Fruit fly (Drosophila melanogaster): ENCODE measurements around the gene Cluap1.

Gene Cluap1

DNA sequence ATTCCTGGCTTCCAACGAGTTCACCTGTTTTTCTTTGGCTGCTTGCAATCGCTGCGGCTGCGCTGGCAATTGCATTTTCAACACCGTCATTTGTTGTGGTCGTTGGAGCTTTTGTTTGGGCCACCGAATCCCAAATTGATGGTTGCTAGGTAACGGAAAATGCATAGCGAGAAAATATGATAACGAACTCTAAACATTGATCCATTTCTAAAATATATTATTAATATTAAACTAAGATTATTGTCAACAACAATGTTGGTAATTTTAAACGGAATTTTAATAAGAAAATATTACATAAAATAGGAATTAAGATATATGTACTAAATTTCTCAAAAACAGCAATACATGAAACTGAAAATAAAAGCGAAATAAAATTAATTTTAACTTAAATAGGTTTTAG, at the start of gene Cluap1:
Gene Cluap1 (minus strand): TSS at position 101 of the 400 bp plus-strand sequence.
- TF ChIP-seq sens (GFP tag): no peak
- TF ChIP-seq CG11247 (GFP tag; IDR thresholded peaks at IDR 0.05): no peak
- no peak for TF ChIP-seq Jarid2 (GFP tag; optimal IDR thresholded peaks at IDR 0.05)
- TF ChIP-seq gsb (GFP tag; IDR thresholded peaks at IDR 0.05): no peak
- TF ChIP-seq NC2α (GFP tag; optimal IDR thresholded peaks at IDR 0.05): no peak
- no peak for TF ChIP-seq ftz-f1 (GFP tag; optimal IDR thresholded peaks at IDR 0.05)
- no peak for TF ChIP-seq Optix (GFP tag; IDR thresholded peaks at IDR 0.05)
- no peak for TF ChIP-seq knrl (GFP tag; IDR thresholded peaks at IDR 0.05; ENCODE audit: partially characterized antibody)
- TF ChIP-seq Hr39 (optimal IDR thresholded peaks at IDR 0.05): no peak
- TF ChIP-seq CG7372 (GFP tag; IDR thresholded peaks at IDR 0.05): no peak
- TF ChIP-seq CG30403 (GFP tag; optimal IDR thresholded peaks at IDR 0.05): no peak
- peak; percentile 21 for TF ChIP-seq CG11504 (tag; optimal IDR thresholded peaks at IDR 0.05)
- no peak for TF ChIP-seq CoRest (tag; optimal IDR thresholded peaks at IDR 0.05)
- peak; percentile 10 for TF ChIP-seq dmrt11E (tag; optimal IDR thresholded peaks at IDR 0.05)
- peak; percentile 7 for TF ChIP-seq CG14710 (tag; optimal IDR thresholded peaks at IDR 0.05)
- no peak for TF ChIP-seq Blimp-1 (GFP tag; optimal IDR thresholded peaks at IDR 0.05)
- TF ChIP-seq so (GFP tag; IDR thresholded peaks at IDR 0.05): no peak
- no peak for TF ChIP-seq unc-4 (GFP tag; IDR thresholded peaks at IDR 0.05; ENCODE audit: partially characterized antibody)
- no peak for TF ChIP-seq sima (GFP tag; optimal IDR thresholded peaks at IDR 0.05)
- TF ChIP-seq lola (GFP tag; optimal IDR thresholded peaks at IDR 0.05): peak in 1 of 3 experiments; percentile 8
- TF ChIP-seq CG7745 (tag; optimal IDR thresholded peaks at IDR 0.05): no peak
- TF ChIP-seq PHDP (tag; optimal IDR thresholded peaks at IDR 0.05): no peak
- no peak for TF ChIP-seq CG12155 (GFP tag; optimal IDR thresholded peaks at IDR 0.05)
- TF ChIP-seq Hr78 (GFP tag; optimal IDR thresholded peaks at IDR 0.05): no peak

DNA sequence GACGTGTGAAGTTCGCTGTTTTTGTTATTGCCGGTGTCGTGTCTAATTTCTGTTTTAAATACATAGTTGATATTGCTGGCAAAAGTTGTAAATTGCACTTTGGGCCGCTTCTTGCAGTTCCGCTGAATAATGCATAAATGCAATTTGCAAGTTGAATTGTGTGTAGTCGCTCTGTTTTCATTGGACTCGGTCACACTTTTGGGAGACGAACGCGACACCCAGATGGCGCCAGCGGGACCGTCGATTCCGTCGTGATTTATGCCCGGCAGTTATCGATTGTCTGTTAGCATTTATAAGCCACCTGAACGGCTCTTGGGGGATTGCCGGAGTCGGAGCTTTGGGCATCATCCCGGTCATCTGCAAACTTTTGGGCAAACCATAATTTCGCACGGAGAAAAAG, 38.8 kb upstream of the Cluap1 start:
- TF ChIP-seq stwl (tag; optimal IDR thresholded peaks at IDR 0.05) (peak; percentile 69), Dip2 (GFP tag; IDR thresholded peaks at IDR 0.05) (peak; percentile 76), CTCF (GFP tag; optimal IDR thresholded peaks at IDR 0.05) (peak; percentile 84), gfzf (GFP tag; optimal IDR thresholded peaks at IDR 0.05) (peak; percentile 1), knrl (GFP tag; IDR thresholded peaks at IDR 0.05; ENCODE audit: partially characterized antibody) (0 out of 3 replicates have a peak, but pooled peaks have one; percentile 14), Fer1 (GFP tag; optimal IDR thresholded peaks at IDR 0.05) (no peak), onecut (GFP tag; IDR thresholded peaks at IDR 0.05) (peak; percentile 29; the same call in 1 of the 2 replicates), kah (GFP tag; optimal IDR thresholded peaks at IDR 0.05) (no peak)

DNA sequence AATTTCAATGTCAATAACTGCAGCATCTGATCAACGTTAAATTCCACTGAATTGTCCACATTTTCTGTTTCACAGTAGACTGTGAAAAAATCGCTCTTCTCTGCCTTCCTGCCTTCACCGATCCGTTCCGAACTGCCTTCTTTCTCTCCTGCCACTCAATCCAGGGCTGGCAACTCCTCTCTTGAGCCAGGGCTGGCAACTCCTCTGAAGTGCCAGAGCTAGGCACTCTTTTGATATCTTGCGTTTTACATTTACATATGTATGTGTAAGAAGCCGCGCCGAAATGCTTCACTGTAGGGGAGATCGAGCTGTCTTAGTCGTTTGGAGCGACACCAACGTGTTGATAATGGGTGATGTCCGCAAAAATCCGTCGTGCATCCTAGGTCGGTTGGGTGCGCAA, 31.0 kb upstream of the Cluap1 start:
- TF ChIP-seq stwl (tag; optimal IDR thresholded peaks at IDR 0.05): peak; percentile 91
- TF ChIP-seq Xrp1 (GFP tag; IDR thresholded peaks at IDR 0.05): no peak
- no peak for TF ChIP-seq CG1832 (GFP tag; optimal IDR thresholded peaks at IDR 0.05)

DNA sequence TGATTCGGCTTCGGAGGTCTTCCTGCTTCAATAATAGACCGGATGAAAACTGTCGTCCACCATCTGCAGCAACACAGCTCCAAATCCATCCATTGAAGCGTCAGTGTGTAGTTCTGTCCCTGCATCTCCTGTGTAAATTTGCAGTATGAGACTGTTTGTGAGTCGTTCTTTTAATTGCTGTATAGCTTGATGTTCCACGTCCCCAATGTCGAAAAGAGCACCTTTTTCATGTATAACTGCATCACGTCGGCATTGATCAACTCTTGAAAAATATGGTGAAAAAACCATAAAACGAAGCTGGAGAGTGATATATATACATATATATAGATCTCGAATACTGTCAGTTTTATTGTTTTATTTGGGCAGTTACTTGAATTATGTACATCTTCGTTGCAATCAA, 30.2 kb upstream of the Cluap1 start:
- no peak for TF ChIP-seq CrebB (tag; optimal IDR thresholded peaks at IDR 0.05)
- TF ChIP-seq CG2199 (GFP tag; IDR thresholded peaks at IDR 0.05): peak; percentile 95
- TF ChIP-seq Ets65A (GFP tag): peak; percentile 26

Measured in whole organism, embryonic.